Fruit fly (Drosophila melanogaster): ENCODE results near the gene Arl1.

Gene Arl1

dm6 chr3L:15982783-15983432 is at the start of gene Arl1, which contains the start of gene brm:
Arl1 (plus strand) TSS chr3L:15983135.
brm (minus strand) TSS chr3L:15982869.
- TF ChIP-seq hbn (GFP tag; IDR thresholded peaks at IDR 0.05; ENCODE audit: partially characterized antibody), result peak; percentile 14; the same call in 1 of the 2 replicates
- TF ChIP-seq grn (GFP tag; optimal IDR thresholded peaks at IDR 0.05), result peak; percentile 65
- peak; percentile 99 for TF ChIP-seq CG34376 (GFP tag; optimal IDR thresholded peaks at IDR 0.05)
- peak; percentile 98 for TF ChIP-seq ind (GFP tag; optimal IDR thresholded peaks at IDR 0.05)
- peak; percentile 70 for TF ChIP-seq ab (GFP tag; optimal IDR thresholded peaks at IDR 0.05)
- TF ChIP-seq CG7786 (GFP tag; optimal IDR thresholded peaks at IDR 0.05), result peak; percentile 86
- TF ChIP-seq Ravus (GFP tag; IDR thresholded peaks at IDR 0.05), result peak; percentile 97
- peak; percentile 81 for TF ChIP-seq Elba2 (GFP tag; optimal IDR thresholded peaks at IDR 0.05)
- peak; percentile 97 for TF ChIP-seq CG10959 (GFP tag; IDR thresholded peaks at IDR 0.05)
- peak; percentile 96 for TF ChIP-seq cato (GFP tag; optimal IDR thresholded peaks at IDR 0.05; ENCODE audit: borderline replicate concordance)
- peak; percentile 85 for TF ChIP-seq fu2 (GFP tag; optimal IDR thresholded peaks at IDR 0.05)
- no peak for TF ChIP-seq hb (GFP tag; IDR thresholded peaks at IDR 0.05; ENCODE audit: partially characterized antibody)
- TF ChIP-seq CG4730 (GFP tag; IDR thresholded peaks at IDR 0.05), result peak; percentile 99
- TF ChIP-seq pfk (GFP tag; optimal IDR thresholded peaks at IDR 0.05), result peak; percentile 82
- TF ChIP-seq CG12071 (GFP tag; optimal IDR thresholded peaks at IDR 0.05), result peak; percentile 82
- TF ChIP-seq HmgD (GFP tag; optimal IDR thresholded peaks at IDR 0.05), result peak; percentile 31
- TF ChIP-seq CG2202 (tag; optimal IDR thresholded peaks at IDR 0.05), result peak; percentile 93
- TF ChIP-seq vvl (GFP tag; IDR thresholded peaks at IDR 0.05), result peak; percentile 100
- TF ChIP-seq usp (GFP tag; optimal IDR thresholded peaks at IDR 0.05), result no peak
- TF ChIP-seq bowl (GFP tag; IDR thresholded peaks at IDR 0.05), result peak; percentile 97
- peak; percentile 58 to 87 for TF ChIP-seq chif (GFP tag; optimal IDR thresholded peaks at IDR 0.05)
- peak; percentile 98 for TF ChIP-seq Fer2 (tag; optimal IDR thresholded peaks at IDR 0.05)
- peak; percentile 90 for TF ChIP-seq Dip3 (GFP tag; optimal IDR thresholded peaks at IDR 0.05)
- TF ChIP-seq stwl (tag; optimal IDR thresholded peaks at IDR 0.05), result no peak
- peak; percentile 99 for TF ChIP-seq CG3281 (GFP tag; optimal IDR thresholded peaks at IDR 0.05)
- peak; percentile 99 for TF ChIP-seq GATAe (GFP tag; conservative IDR thresholded peaks at IDR 0.05)
- TF ChIP-seq Hr78 (GFP tag; optimal IDR thresholded peaks at IDR 0.05), result no peak
- peak; percentile 96 for TF ChIP-seq CG8290 (GFP tag; optimal IDR thresholded peaks at IDR 0.05)
- peak; percentile 79 to 91 for TF ChIP-seq CG8290 (tag; optimal IDR thresholded peaks at IDR 0.05)
- TF ChIP-seq br (optimal IDR thresholded peaks at IDR 0.05), result no peak
- TF ChIP-seq Asciz (GFP tag; optimal IDR thresholded peaks at IDR 0.05), result peak; percentile 92
- peak; percentile 89 for TF ChIP-seq Hey (tag; optimal IDR thresholded peaks at IDR 0.05)
- peak; percentile 95 for TF ChIP-seq CG12769 (tag; optimal IDR thresholded peaks at IDR 0.05)
- TF ChIP-seq CG10543 (GFP tag; optimal IDR thresholded peaks at IDR 0.05), result peak; percentile 99
- TF ChIP-seq CG4854 (GFP tag; optimal IDR thresholded peaks at IDR 0.05), result peak; percentile 90
- peak; percentile 93 for TF ChIP-seq vfl (GFP tag; optimal IDR thresholded peaks at IDR 0.05)
- TF ChIP-seq scrt (GFP tag; optimal IDR thresholded peaks at IDR 0.05), result peak; percentile 94
- TF ChIP-seq Dll (GFP tag; IDR thresholded peaks at IDR 0.05; ENCODE audit: partially characterized antibody), result peak; percentile 59; the same call in 2 of the 4 replicates
- no peak for TF ChIP-seq nau (GFP tag; optimal IDR thresholded peaks at IDR 0.05)
- TF ChIP-seq tgo (GFP tag; IDR thresholded peaks at IDR 0.05), result peak; percentile 99
- peak; percentile 80 for TF ChIP-seq pnt (GFP tag; optimal IDR thresholded peaks at IDR 0.05)
- peak; percentile 94 for TF ChIP-seq CG17385 (GFP tag; optimal IDR thresholded peaks at IDR 0.05)
- peak; percentile 81 for TF ChIP-seq Side (GFP tag; optimal IDR thresholded peaks at IDR 0.05)
- peak; percentile 95 for TF ChIP-seq BtbVII (GFP tag; optimal IDR thresholded peaks at IDR 0.05)
- TF ChIP-seq CG1024 (GFP tag; IDR thresholded peaks at IDR 0.05), result peak; percentile 96
- TF ChIP-seq ssp (GFP tag; IDR thresholded peaks at IDR 0.05), result peak; percentile 96
- TF ChIP-seq CG13287 (GFP tag; IDR thresholded peaks at IDR 0.05; ENCODE audit: partially characterized antibody), result peak; percentile 72
- TF ChIP-seq Ets65A (GFP tag), result peak; percentile 99
- TF ChIP-seq chinmo (GFP tag; IDR thresholded peaks at IDR 0.05; ENCODE audit: partially characterized antibody), result no peak
- TF ChIP-seq Chrac-16 (GFP tag; optimal IDR thresholded peaks at IDR 0.05), result peak; percentile 98
